Fruit fly (Drosophila melanogaster) whole organism, adult: ENCODE data around the gene CG13247.

Experiments used
- CG1620 ChIP-seq: fragments of 200-800 bp; sonication (Bioruptor generic); optimal IDR thresholded peaks from 2 replicates; lab custom pipeline; 2016; ENCODE audit warnings: missing biosample characterization, missing genetic modification characterization
- Clk ChIP-seq: fragments of 200-800 bp; sonication (Bioruptor generic); optimal IDR thresholded peaks from 2 replicates; lab custom pipeline; 2017; ENCODE audit warnings: missing biosample characterization, missing genetic modification characterization
- cnc ChIP-seq, 2 experiments: fragments of >200 bp; optimal IDR thresholded peaks; 2 replicates each; lab custom pipeline; 2017

dm6 chr3L:20366674-20367372 is 3.3 kb upstream of the CG13247 start, which contains the start of the genes Toll-9 and in:
- TF ChIP-seq Clk (GFP tag; lab: Kevin White, UChicago) (no peak), cnc (optimal IDR thresholded peaks at IDR 0.05; lab: Kevin White, UChicago) (no peak), CG1620 (GFP tag; lab: Kevin White, UChicago) (no peak)
